Worm (Caenorhabditis elegans): ENCODE data around the gene fbxa-74.

DNA sequence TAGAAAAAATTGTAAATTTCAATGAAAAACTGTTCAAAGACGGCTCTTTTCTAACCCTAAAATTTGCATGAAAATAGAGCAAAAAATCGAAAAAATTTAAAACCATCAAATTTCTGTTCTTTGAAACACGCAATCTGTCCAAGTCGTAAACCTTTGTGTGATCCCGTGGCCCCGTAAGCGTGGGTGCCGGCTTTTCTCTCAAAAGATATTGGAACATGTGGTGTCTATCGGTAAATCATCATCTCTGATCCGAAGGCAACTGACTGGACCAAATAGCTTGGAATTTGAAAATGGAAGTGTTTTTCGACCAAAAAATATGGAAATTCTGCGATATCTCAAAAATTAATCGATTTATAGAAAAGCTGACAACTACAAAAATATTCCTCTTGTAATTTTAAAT is 20.1 kb downstream of the fbxa-74 start:
- TF ChIP-seq ztf-29 (GFP tag; IDR thresholded peaks at IDR 0.05) (no peak), ref-1 (GFP tag; conservative IDR thresholded peaks at IDR 0.05) (no peak), flt-1 (GFP tag; IDR thresholded peaks at IDR 0.05) (no peak)

Measured in whole organism, midembryonic.